Worm (Caenorhabditis elegans) whole organism, L2 larva: ENCODE data around the gene odr-3.

Experiments
- F13H6.1 ChIP-seq: sonication (generic microtip); optimal IDR thresholded peaks from 2 replicates; lab custom pipeline; 2016; ENCODE audit warnings: missing genetic modification characterization, missing compliant biosample characterization
- ama-1 ChIP-seq: fragments of 150-350 bp; optimal IDR thresholded peaks from 2 replicates; lab custom pipeline; 2018; ENCODE audit warnings: inconsistent platforms
- ceh-82 ChIP-seq: fragments of 150-350 bp; optimal IDR thresholded peaks from 2 replicates; lab custom pipeline; 2014; ENCODE audit warnings: missing biosample characterization, missing genetic modification characterization
- skn-1 ChIP-seq: sonication (generic microtip); optimal IDR thresholded peaks from 2 replicates; lab custom pipeline; 2017; ENCODE audit warnings: missing biosample characterization, missing genetic modification characterization

DNA sequence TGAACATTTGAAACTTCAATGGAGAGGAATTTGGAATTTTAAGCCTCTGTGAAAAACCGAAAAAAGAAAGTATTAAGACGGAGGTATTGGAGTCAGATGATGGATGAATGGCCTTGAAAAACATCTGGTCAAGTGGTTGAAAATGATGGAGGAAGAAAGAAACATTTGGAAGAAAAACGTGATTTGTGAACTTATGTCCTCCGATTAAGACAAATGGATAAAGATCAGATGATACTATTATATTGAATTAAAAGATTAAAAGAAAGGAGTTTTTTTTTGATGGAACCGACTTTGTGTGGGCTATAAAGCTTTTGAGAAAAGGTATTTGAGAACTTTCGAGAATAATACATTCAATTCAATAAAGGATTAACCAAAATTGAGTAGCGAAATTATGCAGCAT lies 10.2 kb upstream of the odr-3 start:
- no peak for TF ChIP-seq ceh-82 (tag; lab: Kevin White, UChicago)
- TF ChIP-seq skn-1 = no peak
- no peak for TF ChIP-seq ama-1
- no peak for TF ChIP-seq F13H6.1 (tag; lab: Kevin White, UChicago)
